Fruit fly (Drosophila melanogaster) whole organism, larva: ENCODE data around the gene CG17110.

Source experiments
- noc ChIP-seq: fragments of 200-800 bp; sonication (Bioruptor generic); optimal IDR thresholded peaks from 3 replicates; lab custom pipeline; 2019; ENCODE audit warnings: missing biosample characterization, mild to moderate bottlenecking, missing genetic modification characterization, moderate library complexity

CG17110 gene

DNA sequence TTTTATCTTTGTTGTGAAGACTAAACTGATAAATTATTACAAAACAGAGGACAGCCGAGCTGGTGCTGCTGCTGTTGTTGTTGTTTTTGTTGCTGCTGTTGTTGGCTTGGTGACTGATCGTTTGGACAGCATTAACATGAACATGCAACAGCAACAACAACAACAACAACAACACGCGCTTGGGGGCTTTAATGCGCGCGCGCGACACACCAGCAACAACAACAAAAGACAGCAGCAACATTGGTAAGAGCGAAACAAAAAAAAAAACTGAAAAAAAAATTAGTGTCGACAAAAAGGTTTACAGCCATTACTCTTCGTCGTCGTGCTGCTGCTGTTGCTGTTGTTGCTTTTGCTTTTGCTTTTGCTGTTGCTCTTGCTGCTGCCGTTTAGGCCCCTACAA lies 39.4 kb downstream of the CG17110 start:
- TF ChIP-seq noc, result no peak

DNA sequence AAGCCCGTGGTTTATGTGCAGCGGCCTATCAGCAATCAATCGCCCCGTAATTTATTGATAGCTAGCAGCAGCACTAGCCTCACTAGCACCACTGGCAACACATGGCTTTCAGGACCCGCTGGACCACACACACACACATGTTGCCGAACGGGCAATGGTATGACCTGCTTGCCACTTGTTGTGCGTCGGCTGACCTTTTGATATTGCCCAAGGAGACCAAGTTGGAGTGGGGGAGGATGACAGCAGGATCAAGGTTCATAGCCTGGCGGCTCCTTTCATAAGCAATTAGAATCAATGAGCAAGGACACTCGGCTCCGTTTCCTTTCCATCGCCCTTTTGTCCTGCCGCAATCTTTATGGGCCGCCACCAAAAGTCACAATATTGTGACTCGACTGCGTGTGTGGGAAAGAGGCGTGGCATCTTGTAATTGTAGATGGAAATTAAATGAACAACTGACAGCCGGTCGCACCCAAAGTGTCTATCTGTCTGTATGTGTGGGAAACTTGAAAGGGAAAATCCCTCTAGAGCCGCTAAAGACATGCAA lies 39.9 kb downstream of the CG17110 start:
- TF ChIP-seq noc, result no peak

DNA sequence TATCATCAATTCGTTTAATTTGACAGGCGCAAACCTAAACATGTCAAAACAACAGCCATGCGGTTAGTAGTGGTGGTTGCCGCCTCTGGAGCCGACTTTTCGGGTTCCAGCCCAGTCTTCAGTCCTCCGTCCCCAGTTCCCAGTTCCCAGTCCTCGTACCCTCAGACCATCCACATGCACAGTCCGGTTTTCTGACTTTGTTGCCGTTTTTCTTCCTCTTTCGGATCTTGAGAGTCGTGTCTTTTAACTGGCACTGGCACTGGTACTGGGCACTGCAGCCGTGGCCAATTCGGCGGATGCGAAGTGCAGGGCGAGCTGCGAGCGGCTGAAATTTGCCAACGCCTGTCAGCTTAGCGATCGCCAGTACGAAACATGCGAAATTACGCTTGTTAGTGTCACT lies 40.8 kb downstream of the CG17110 start:
- no peak for TF ChIP-seq noc

DNA sequence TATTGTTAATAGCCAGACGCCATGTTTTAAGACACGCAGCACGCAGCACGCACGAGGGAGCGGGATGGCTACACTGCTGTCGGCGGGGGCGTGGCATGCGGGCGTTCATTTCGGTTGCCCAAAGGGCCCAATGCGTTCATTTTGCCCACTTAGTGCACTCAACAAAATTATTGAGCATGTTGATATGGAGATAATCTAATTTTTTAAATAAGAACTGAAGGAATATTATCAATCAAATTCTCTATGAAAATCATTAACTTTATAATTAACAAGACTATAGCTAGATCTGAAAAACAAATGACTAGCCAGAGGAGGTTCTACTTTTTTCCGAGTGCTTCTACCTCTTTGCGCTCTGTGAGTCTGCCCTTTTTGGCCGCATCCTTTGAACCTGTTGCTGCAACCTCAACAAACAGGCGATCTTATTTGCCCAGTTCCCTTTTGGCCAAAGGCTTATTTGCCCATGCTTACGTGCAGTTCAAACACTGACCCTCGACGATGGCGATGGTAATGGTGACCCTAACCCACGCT lies 41.8 kb downstream of the CG17110 start:
- no peak for TF ChIP-seq noc

DNA sequence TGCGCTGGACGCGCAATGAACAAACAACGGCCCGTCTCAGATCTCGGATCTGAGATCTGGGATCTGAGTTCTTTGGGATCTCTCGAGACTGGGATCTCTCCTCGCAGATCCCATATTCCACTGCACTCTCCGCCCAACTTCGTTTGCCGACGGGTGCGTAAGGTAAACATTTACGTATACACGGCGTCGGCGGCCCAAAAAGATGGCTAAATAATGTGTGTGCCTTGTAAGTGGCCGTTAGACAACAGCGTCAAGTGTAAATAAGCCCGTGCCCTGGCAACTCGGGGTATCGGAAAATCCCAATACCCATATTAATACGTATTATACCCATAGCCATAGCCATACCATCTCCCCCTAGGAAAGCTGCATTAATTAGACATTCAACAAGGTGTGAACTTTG lies 43.2 kb downstream of the CG17110 start:
- no peak for TF ChIP-seq noc

DNA sequence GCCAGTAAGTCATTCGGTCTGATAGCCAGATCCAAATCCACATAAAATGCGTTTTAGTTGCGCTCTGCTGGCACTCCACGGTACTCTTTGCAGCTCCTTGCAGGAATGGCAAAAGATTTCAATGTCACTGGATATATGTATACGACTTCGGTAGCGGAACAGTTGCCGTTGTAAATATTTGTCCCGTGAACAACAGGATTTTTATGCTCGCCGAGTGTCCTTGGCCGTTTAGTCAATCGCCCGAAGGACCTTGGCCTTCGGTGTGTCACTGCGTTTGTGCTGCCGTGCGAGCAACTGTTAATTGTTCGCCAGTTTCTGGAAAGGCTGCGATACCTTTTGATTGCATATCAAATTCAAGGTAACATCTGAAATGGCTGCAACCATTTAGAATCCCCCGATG lies 46.9 kb downstream of the CG17110 start:
- no peak for TF ChIP-seq noc

DNA sequence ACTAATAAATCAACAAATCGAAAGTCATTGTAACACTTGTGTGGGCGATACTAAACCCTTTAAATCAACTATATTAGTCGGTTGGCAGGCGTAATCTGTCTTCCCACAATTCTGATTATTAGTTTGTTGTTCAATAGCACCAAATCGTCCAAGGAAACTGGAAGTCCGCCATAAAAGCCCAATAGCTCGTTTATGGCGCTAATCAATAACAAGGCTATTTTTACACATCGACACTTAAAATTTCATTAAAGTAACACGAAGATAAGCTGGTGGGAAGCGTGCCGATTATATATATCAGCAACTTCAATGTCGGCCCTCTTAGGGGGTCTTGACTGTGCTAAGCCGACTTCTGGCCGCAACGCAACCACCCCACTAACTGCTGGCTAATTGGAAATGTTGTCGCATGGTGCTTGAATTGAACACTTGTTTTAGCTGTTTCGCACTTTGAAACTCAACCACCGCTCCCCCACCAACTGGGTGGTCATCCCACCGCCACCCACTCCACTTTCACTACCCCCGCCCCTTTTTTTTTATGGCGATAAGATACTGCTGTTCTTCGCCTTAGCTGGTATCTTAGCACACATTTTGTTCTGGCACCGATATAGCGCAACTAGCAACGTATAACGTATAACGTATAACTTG lies 47.6 kb downstream of the CG17110 start:
- TF ChIP-seq noc, result no peak

DNA sequence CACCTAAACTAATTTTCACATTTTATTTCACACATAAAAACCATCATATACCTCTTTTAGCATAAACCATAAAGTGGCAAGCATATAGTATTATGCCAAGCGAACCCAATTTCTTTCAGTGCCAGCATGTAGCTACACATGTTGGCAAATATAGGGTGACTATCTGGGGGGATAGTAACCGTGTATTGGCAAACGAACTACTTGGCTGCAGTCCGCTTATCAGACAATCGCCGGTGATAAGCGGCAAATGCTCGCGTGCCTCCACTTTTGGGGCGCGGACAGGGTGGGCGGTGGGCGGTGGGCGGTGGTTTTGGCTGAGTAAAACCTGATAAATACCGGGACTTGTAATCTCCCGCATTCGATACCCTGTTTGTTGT lies 48.1 kb downstream of the CG17110 start:
- TF ChIP-seq noc, result peak; percentile 53

DNA sequence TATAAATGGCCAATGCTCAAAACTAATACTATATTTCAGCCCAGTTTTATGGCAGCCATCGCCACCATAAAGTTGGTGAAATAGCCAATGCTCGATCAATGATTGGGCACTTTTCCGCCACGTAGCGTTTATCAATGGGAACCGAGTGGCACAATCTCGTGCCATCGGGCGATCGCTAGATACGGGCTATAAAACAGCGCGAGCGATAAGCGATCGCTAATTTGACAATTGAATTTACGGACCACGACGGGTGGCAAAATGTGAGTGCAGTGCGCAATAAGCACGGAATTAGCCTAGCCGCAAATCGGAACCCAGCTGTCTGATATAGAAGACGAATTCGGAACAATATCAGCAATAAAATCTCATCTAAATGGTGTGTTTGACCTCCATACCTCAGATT lies 48.8 kb downstream of the CG17110 start:
- peak; percentile 34 for TF ChIP-seq noc

DNA sequence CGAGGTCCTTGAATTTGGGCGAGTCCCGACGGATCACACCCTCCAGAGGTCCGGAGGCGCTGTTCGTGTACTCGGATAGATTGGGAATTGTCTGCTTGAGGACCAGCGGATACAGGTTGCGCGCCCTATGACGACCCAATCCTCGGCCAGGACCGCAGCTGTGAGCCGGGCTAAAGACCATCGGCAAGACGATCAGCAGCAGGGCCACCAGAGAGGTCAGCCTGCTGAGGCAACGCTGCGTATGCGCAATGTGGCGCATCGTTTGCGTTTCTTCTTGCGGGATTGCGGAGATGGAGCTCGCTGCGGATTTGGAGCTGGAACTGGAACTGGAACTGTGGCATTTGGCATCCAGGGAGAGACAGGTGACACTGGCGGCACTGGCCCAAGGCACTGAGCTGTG lies 49.6 kb downstream of the CG17110 start:
- TF ChIP-seq noc, result no peak

DNA sequence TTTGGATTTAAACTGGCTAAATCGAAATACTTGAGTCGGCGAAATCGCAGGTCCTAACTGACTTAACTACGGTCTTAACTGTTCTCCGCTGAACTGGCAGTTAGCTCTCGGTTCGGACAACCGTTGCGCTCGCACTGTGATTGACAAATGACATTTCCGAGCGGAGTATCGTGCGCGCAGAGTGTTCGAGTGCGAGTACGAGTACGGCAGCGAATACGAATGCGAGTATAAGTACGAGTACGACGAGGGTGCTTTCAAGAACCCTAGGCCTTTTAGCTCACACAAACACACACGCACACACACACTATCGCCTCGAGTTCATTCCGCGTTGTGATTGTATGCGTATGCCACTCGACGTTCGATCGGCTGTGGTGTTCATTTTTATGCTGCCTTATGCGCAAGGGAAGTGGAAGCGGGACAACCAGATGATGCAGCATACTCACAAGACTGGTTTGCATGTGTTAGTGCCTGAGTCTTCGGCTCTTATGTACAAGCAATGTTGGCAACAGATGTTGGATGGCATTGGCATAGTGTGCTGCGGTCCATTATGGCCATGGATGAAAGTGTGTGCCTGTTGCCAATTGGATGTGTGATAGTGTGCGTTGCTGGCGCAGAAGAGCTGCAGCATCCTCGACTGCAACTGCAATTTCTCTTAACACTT lies 50.3 kb downstream of the CG17110 start, which contains the start of gene hh:
Gene hh (minus strand): TSS at position 229 of the 661 bp plus-strand sequence.
- TF ChIP-seq noc, result no peak

DNA sequence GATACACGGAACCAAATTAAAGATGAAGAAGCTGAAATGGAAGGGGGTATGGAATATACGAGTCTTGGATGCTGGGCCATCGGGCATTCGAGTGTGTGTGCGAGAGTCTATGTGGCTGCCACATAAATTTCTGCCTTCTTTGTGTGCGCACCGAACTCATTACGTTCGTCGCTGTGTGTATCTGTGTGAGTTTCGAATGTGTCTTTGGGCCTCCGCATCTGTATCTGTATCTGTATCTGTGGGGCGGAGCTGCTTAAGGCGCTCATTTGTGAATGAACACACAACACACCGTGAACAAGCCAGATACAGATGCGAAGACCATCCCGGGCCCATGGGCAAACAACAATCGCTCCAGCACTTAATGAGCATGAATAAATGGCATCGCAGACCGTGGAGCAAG lies 51.9 kb downstream of the CG17110 start:
- TF ChIP-seq noc, result no peak

DNA sequence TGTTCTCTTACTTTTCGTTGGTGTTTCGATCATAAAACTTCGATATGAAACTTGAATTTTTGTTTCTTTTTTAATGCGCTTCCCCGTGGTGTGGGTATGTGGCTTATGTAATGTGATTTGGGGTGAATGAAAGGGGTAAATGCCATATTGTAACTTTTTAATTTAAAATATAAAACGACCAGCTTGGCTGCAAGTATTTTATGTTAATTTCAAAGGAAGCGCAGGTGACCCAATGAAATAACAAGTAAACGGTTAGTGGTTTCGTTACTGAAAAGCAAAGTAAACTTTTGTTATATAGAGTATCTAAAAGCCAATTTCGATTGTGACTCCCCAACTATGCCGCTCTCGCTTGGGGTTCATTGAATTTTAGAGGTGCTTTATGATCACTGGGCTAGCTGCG lies 53.1 kb downstream of the CG17110 start:
- no peak for TF ChIP-seq noc
